Worm (Caenorhabditis elegans): ENCODE measurements around the gene F56D6.13.
A peak's percentile ranks its signal among the peaks of the same experiment; 100 is the strongest.

Gene F56D6.13

ce11 chrIV:3915296-3915695 is 6.1 kb downstream of the F56D6.13 start, which contains the start of gene srz-20:
Gene srz-20 (plus strand): TSS chrIV:3915596.
- TF ChIP-seq tra-1 (GFP tag; IDR thresholded peaks at IDR 0.05) (no peak), ctbp-1 (GFP tag; IDR thresholded peaks at IDR 0.05) (no peak), jun-1 (tag; optimal IDR thresholded peaks at IDR 0.05) (no peak), ama-1 (optimal IDR thresholded peaks at IDR 0.05) (no peak), egl-27 (tag; optimal IDR thresholded peaks at IDR 0.05) (no peak), Y5F2A.4 (GFP tag; optimal IDR thresholded peaks at IDR 0.05) (no peak), ceh-28 (tag; optimal IDR thresholded peaks at IDR 0.05) (no peak), dmd-6 (GFP tag; IDR thresholded peaks at IDR 0.05) (no peak), dve-1 (tag; optimal IDR thresholded peaks at IDR 0.05; ENCODE audit: insufficient read depth) (no peak), mdt-29 (GFP tag; IDR thresholded peaks at IDR 0.05) (no peak), zip-2 (tag; optimal IDR thresholded peaks at IDR 0.05) (no peak), dpl-1 (GFP tag; optimal IDR thresholded peaks at IDR 0.05) (no peak), fos-1 (tag; optimal IDR thresholded peaks at IDR 0.05) (no peak), vab-7 (GFP tag; IDR thresholded peaks at IDR 0.05) (no peak), arid-1 (GFP tag; conservative IDR thresholded peaks at IDR 0.05) (no peak), T26A8.4 (GFP tag; IDR thresholded peaks at IDR 0.05) (no peak), php-3 (GFP tag; IDR thresholded peaks at IDR 0.05) (no peak), Y105C5A.15 (GFP tag; IDR thresholded peaks at IDR 0.05) (no peak), lin-15B (tag; optimal IDR thresholded peaks at IDR 0.05) (no peak)

- TF ChIP-seq lin-15B (tag; optimal IDR thresholded peaks at IDR 0.05), result no peak
- no peak for TF ChIP-seq arid-1 (GFP tag; conservative IDR thresholded peaks at IDR 0.05)
- TF ChIP-seq unc-62 (GFP tag; optimal IDR thresholded peaks at IDR 0.05 in 1 of 2), result peak in 1 of 2 experiments; percentile 73
- TF ChIP-seq unc-62 (tag; optimal IDR thresholded peaks at IDR 0.05), result no peak
- TF ChIP-seq ZK337.2 (GFP tag; IDR thresholded peaks at IDR 0.05), result no peak
- TF ChIP-seq egl-43 (GFP tag; IDR thresholded peaks at IDR 0.05), result no peak
- TF ChIP-seq hlh-11 (tag; optimal IDR thresholded peaks at IDR 0.05), result no peak
- TF ChIP-seq nhr-111 (GFP tag; optimal IDR thresholded peaks at IDR 0.05), result no peak
These were observed 8.2 kb downstream of the F56D6.13 start, which contains the start of gene F56D6.14 for ce11 chrIV:3917405-3917804. Gene F56D6.14 (plus strand): TSS chrIV:3917705.

- TF ChIP-seq zip-2 (tag; optimal IDR thresholded peaks at IDR 0.05), result no peak
- TF ChIP-seq ama-1 (optimal IDR thresholded peaks at IDR 0.05), result no peak
- TF ChIP-seq snpc-4 (tag; optimal IDR thresholded peaks at IDR 0.05), result no peak
- TF ChIP-seq T20F7.1 (GFP tag; optimal IDR thresholded peaks at IDR 0.05), result no peak
- no peak for TF ChIP-seq F37D6.2 (tag; optimal IDR thresholded peaks at IDR 0.05)
- no peak for TF ChIP-seq lin-15B (tag; optimal IDR thresholded peaks at IDR 0.05)
- no peak for TF ChIP-seq Y48G9A.11 (GFP tag; IDR thresholded peaks at IDR 0.05)
- no peak for TF ChIP-seq lin-39 (tag; optimal IDR thresholded peaks at IDR 0.05)
- no peak for TF ChIP-seq daf-16 (GFP tag; optimal IDR thresholded peaks at IDR 0.05)
- TF ChIP-seq daf-16 (tag; optimal IDR thresholded peaks at IDR 0.05), result no peak
- TF ChIP-seq unc-130 (GFP tag; optimal IDR thresholded peaks at IDR 0.05), result no peak
- TF ChIP-seq ces-1 (GFP tag; optimal IDR thresholded peaks at IDR 0.05), result no peak
- no peak for TF ChIP-seq ceh-44 (GFP tag; IDR thresholded peaks at IDR 0.05)
- no peak for TF ChIP-seq ceh-82 (tag; optimal IDR thresholded peaks at IDR 0.05)
- TF ChIP-seq dmd-8 (GFP tag; IDR thresholded peaks at IDR 0.05), result no peak
- no peak for TF ChIP-seq mes-2 (tag; optimal IDR thresholded peaks at IDR 0.05; ENCODE audit: poor library complexity, severe bottlenecking)
- TF ChIP-seq nhr-28 (tag; optimal IDR thresholded peaks at IDR 0.05), result no peak
- TF ChIP-seq unc-39 (tag; optimal IDR thresholded peaks at IDR 0.05), result no peak
- TF ChIP-seq T26A8.4 (GFP tag; IDR thresholded peaks at IDR 0.05), result no peak
- TF ChIP-seq rbr-2 (tag; optimal IDR thresholded peaks at IDR 0.05), result no peak
These were observed 8.9 kb downstream of the F56D6.13 start, which contains the start of gene F56D6.23 for ce11 chrIV:3918160-3918559. Gene F56D6.23 (plus strand): TSS chrIV:3918460.
